Fruit fly (Drosophila melanogaster) whole organism, wandering third instar larva: ENCODE results near the gene CG5355.

Source experiments
- CG32264 ChIP-seq: fragments of 200-800 bp; sonication (Bioruptor generic); optimal IDR thresholded peaks from 2 replicates; lab custom pipeline; 2016; ENCODE audit warnings: missing biosample characterization, missing genetic modification characterization
- GATAd ChIP-seq: sonication (Bioruptor generic); optimal IDR thresholded peaks from 2 replicates; lab custom pipeline; 2016; ENCODE audit warnings: missing biosample characterization, missing genetic modification characterization
- Hr83 ChIP-seq: fragments of 200-300 bp; sonication (Bioruptor generic); optimal IDR thresholded peaks from 2 replicates; lab custom pipeline; 2016; ENCODE audit warnings: missing biosample characterization, mild to moderate bottlenecking, missing genetic modification characterization, moderate library complexity; ENCODE audit not compliant: poor library complexity, severe bottlenecking
- ey ChIP-seq: fragments of 200-800 bp; sonication (Bioruptor generic); optimal IDR thresholded peaks from 2 replicates; lab custom pipeline; 2016; ENCODE audit warnings: missing biosample characterization, missing genetic modification characterization

DNA sequence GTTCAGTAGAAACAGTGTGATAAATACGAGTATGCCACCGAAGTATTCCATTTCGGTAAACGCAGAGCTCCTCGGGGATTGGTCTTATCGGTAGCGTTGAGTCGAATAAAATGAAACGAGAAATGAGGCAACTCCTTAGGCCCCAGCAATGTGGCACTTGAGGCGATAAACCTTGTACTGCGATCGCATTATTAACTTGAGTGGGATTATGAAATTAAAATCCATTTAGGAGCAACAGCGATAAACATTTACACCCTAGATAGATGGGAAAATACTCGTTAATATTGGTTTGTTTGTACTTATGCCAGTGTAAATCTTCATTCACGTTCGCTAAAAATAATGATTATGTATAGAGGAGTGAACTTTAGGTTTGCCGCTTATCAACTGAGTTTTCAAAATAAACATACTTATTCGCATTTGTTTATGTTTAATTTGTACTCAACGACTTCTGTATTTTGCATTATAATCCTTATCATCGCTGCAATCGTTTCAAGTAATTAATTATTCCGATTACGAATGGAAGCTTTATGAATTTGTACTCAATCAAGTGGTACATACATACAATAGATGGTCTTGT, 42.8 kb upstream of the CG5355 start:
- TF ChIP-seq GATAd (GFP tag; lab: Kevin White, UChicago) (no peak), CG32264 (GFP tag; lab: Kevin White, UChicago) (no peak), ey (GFP tag; lab: Kevin White, UChicago) (no peak), Hr83 (GFP tag; lab: Kevin White, UChicago) (no peak)
